Fruit fly (Drosophila melanogaster): Measurements from ENCODE around the gene tal-3A.

Gene tal-3A

DNA sequence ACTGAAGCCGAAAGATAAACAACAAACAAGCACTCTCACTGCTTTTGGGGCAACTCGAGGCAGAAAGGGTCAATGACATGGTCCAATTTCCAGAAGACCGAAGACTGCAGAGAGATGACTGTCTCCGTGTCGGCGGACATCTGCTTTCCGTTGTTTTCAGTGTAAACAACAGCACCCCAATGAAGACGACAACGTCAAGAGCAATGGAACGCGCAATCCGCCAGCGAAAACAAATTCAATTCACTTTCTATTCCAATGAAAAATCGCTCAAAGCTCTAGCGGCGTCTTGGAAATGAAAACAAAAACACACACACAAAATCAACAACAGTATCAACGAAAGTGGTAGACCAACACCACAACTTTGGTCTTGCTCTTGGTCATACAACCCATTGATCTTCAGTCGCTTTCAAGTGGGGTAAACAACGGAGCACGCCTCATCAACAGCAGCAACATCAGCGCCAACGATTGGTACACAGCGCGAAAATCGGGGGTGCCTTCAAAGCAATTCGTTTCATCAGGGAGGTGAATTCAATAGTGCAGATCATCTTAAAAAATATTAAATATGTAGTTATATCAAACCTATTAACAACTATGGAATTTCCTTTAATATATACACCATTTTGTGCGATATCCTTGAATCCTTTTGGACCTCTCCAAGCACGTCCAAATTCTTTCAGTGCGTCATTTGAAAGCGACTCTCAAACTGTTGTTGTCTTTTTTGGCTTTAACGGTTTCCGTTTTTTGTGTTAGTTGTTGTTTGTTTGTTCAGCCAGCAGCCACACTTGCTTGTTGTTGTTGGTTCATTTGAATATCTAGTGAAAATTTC is 4.8 kb downstream of the tal-3A start (continued):
- TF ChIP-seq repo (GFP tag; optimal IDR thresholded peaks at IDR 0.05) (no peak), ase (GFP tag; IDR thresholded peaks at IDR 0.05) (peak; percentile 49; the same call in 1 of the 3 replicates), gce (GFP tag; IDR thresholded peaks at IDR 0.05) (peak; percentile 57; the same call in 1 of the 3 replicates), CG9215 (GFP tag; IDR thresholded peaks at IDR 0.05) (peak; percentile 28; the same call in 1 of the 2 replicates), CG18764 (GFP tag; optimal IDR thresholded peaks at IDR 0.05) (no peak), Gsc (GFP tag; IDR thresholded peaks at IDR 0.05) (no peak), gfzf (GFP tag; optimal IDR thresholded peaks at IDR 0.05) (no peak), Abd-B (GFP tag; optimal IDR thresholded peaks at IDR 0.05) (peak; percentile 53), ssp (GFP tag; IDR thresholded peaks at IDR 0.05) (peak; percentile 43), Bdp1 (GFP tag; optimal IDR thresholded peaks at IDR 0.05) (no peak), CG10147 (GFP tag; optimal IDR thresholded peaks at IDR 0.05) (no peak), mam (GFP tag; optimal IDR thresholded peaks at IDR 0.05) (no peak), Ada2b (GFP tag; IDR thresholded peaks at IDR 0.05) (no peak), Kr (GFP tag; optimal IDR thresholded peaks at IDR 0.05) (no peak), grau (tag; optimal IDR thresholded peaks at IDR 0.05) (peak; percentile 72), CG15269 (tag; optimal IDR thresholded peaks at IDR 0.05) (peak; percentile 64), CG4328 (GFP tag; optimal IDR thresholded peaks at IDR 0.05) (peak; percentile 22), gcm (GFP tag; optimal IDR thresholded peaks at IDR 0.05) (peak; percentile 52), danr (GFP tag; IDR thresholded peaks at IDR 0.05) (peak; percentile 14; the same call in 1 of the 2 replicates), CG32532 (GFP tag; IDR thresholded peaks at IDR 0.05) (no peak; the same call in 1 of the 2 replicates), crp (GFP tag; optimal IDR thresholded peaks at IDR 0.05) (peak in 1 of 2 experiments; percentile 9), E2f2 (GFP tag; IDR thresholded peaks at IDR 0.05) (peak; percentile 8; the same call in 1 of the 2 replicates), CG13296 (GFP tag; optimal IDR thresholded peaks at IDR 0.05) (no peak), Asciz (GFP tag; optimal IDR thresholded peaks at IDR 0.05) (peak; percentile 78), cato (GFP tag; optimal IDR thresholded peaks at IDR 0.05; ENCODE audit: borderline replicate concordance) (peak; percentile 18), CG43689 (GFP tag; IDR thresholded peaks at IDR 0.05) (0 out of 2 replicates have a peak, but pooled peaks have one; percentile 28), gsb-n (tag; optimal IDR thresholded peaks at IDR 0.05) (peak; percentile 60), CG6813 (GFP tag; optimal IDR thresholded peaks at IDR 0.05) (no peak), CG1529 (GFP tag; optimal IDR thresholded peaks at IDR 0.05) (peak; percentile 74), Hr51 (GFP tag; optimal IDR thresholded peaks at IDR 0.05) (peak in 1 of 2 experiments; percentile 73), CG10274 (GFP tag; optimal IDR thresholded peaks at IDR 0.05) (no peak), gsb (GFP tag; IDR thresholded peaks at IDR 0.05) (no peak), BtbVII (GFP tag; optimal IDR thresholded peaks at IDR 0.05) (no peak), CG17912 (GFP tag; optimal IDR thresholded peaks at IDR 0.05) (no peak), insv (GFP tag; optimal IDR thresholded peaks at IDR 0.05) (no peak), jumu (GFP tag; optimal IDR thresholded peaks at IDR 0.05) (no peak), tll (GFP tag; optimal IDR thresholded peaks at IDR 0.05) (no peak), zen (tag; optimal IDR thresholded peaks at IDR 0.05) (no peak), CG6689 (GFP tag; IDR thresholded peaks at IDR 0.05) (peak; percentile 53), CG8944 (GFP tag; optimal IDR thresholded peaks at IDR 0.05) (peak; percentile 32), zfh2 (GFP tag; optimal IDR thresholded peaks at IDR 0.05) (no peak), CG8765 (GFP tag; IDR thresholded peaks at IDR 0.05) (no peak), fd96Cb (tag; optimal IDR thresholded peaks at IDR 0.05) (peak; percentile 77), CG3281 (GFP tag; optimal IDR thresholded peaks at IDR 0.05) (no peak), oc (tag; optimal IDR thresholded peaks at IDR 0.05) (peak; percentile 79), dmrt99B (tag; optimal IDR thresholded peaks at IDR 0.05) (peak; percentile 88), C15 (GFP tag; IDR thresholded peaks at IDR 0.05) (no peak), nerfin-1 (tag; optimal IDR thresholded peaks at IDR 0.05) (peak; percentile 42)

All from whole organism, embryonic.